Worm (Caenorhabditis elegans) whole organism, young adult: ENCODE measurements around the gene cyp-43A1.

Experiments used
- B0019.2 ChIP-seq: fragments of 200-800 bp; sonication (Bioruptor generic); conservative IDR thresholded peaks from 2 replicates; pipeline ENCODE4 v1.3.6; 2022; ENCODE audit warnings: missing genetic modification reagents, missing genetic modification characterization, missing compliant biosample characterization
- B0035.1 ChIP-seq: sonication (generic microtip); optimal IDR thresholded peaks from 2 replicates; lab custom pipeline; 2016; ENCODE audit warnings: missing genetic modification characterization, mild to moderate bottlenecking, missing compliant biosample characterization, missing genotype, missing genetic modification reagents
- B0261.1 ChIP-seq: sonication (generic microtip); optimal IDR thresholded peaks from 2 replicates; lab custom pipeline; 2016; ENCODE audit warnings: mild to moderate bottlenecking, missing genetic modification characterization, moderate library complexity, missing compliant biosample characterization
- C06A6.2 ChIP-seq: fragments of 200-800 bp; sonication (Bioruptor generic); conservative IDR thresholded peaks from 2 replicates; pipeline ENCODE4 v1.3.6; 2022; ENCODE audit warnings: missing genetic modification characterization, missing compliant biosample characterization
- C17E4.6 ChIP-seq: fragments of 200-800 bp; sonication (Bioruptor generic); IDR thresholded peaks from 2 replicates; pipeline ENCODE4 v1.3.6; 2022; ENCODE audit warnings: missing genetic modification reagents, missing genetic modification characterization, missing compliant biosample characterization
- F23B12.7 ChIP-seq: sonication (generic microtip); optimal IDR thresholded peaks from 2 replicates; lab custom pipeline; 2017; ENCODE audit warnings: missing genetic modification characterization, mild to moderate bottlenecking, missing compliant biosample characterization, antibody characterized with exemption, moderate library complexity; ENCODE audit not compliant: insufficient read depth
- F33H1.4 ChIP-seq: fragments of 200-800 bp; sonication (Bioruptor generic); IDR thresholded peaks from 2 replicates; pipeline ENCODE4 v1.3.6; 2022; ENCODE audit warnings: missing genetic modification reagents, missing genetic modification characterization, missing compliant biosample characterization
- F57A8.1 ChIP-seq: fragments of 200-800 bp; sonication (Bioruptor generic); optimal IDR thresholded peaks from 2 replicates; lab custom pipeline; 2018; ENCODE audit warnings: mild to moderate bottlenecking, missing genetic modification characterization, moderate library complexity, missing compliant biosample characterization
- F57C9.4 ChIP-seq: sonication (generic microtip); optimal IDR thresholded peaks from 2 replicates; lab custom pipeline; 2017; ENCODE audit warnings: mild to moderate bottlenecking, missing genetic modification characterization, missing compliant biosample characterization
- T26A5.8 ChIP-seq: sonication (generic microtip); optimal IDR thresholded peaks from 2 replicates; lab custom pipeline; 2016; ENCODE audit warnings: missing genetic modification characterization, missing compliant biosample characterization
- Y79H2A.3 ChIP-seq: fragments of 200-800 bp; sonication (Bioruptor generic); conservative IDR thresholded peaks from 2 replicates; pipeline ENCODE4 v1.3.6; 2022; ENCODE audit warnings: missing genetic modification reagents, missing genetic modification characterization, missing compliant biosample characterization
- Y95B8A.8 ChIP-seq: fragments of 200-800 bp; sonication (Bioruptor generic); IDR thresholded peaks from 2 replicates; pipeline ENCODE4 v1.3.6; 2022; ENCODE audit warnings: missing genetic modification reagents, missing genetic modification characterization, missing compliant biosample characterization
- ZK185.1 ChIP-seq: sonication (generic microtip); optimal IDR thresholded peaks from 2 replicates; lab custom pipeline; 2016; ENCODE audit warnings: mild to moderate bottlenecking, missing genetic modification characterization, missing compliant biosample characterization; ENCODE audit not compliant: poor library complexity, severe bottlenecking
- atf-7 ChIP-seq: sonication (generic microtip); optimal IDR thresholded peaks from 2 replicates; lab custom pipeline; 2017; ENCODE audit warnings: mild to moderate bottlenecking, missing genetic modification characterization, missing compliant biosample characterization
- bed-2 ChIP-seq: fragments of 200-800 bp; sonication (Bioruptor generic); IDR thresholded peaks from 2 replicates; pipeline ENCODE4 v1.3.6; 2022; ENCODE audit warnings: missing genetic modification reagents, missing genetic modification characterization, missing compliant biosample characterization
- ceh-27 ChIP-seq: fragments of 200-800 bp; sonication (Bioruptor generic); optimal IDR thresholded peaks from 2 replicates; lab custom pipeline; 2018; ENCODE audit warnings: mild to moderate bottlenecking, missing genetic modification characterization, moderate library complexity, missing compliant biosample characterization
- ceh-58 ChIP-seq: fragments of 200-800 bp; sonication (Bioruptor generic); IDR thresholded peaks from 2 replicates; pipeline ENCODE4 v1.3.6; 2022; ENCODE audit warnings: missing genetic modification characterization, missing compliant biosample characterization
- ceh-79 ChIP-seq: sonication (generic microtip); optimal IDR thresholded peaks from 2 replicates; lab custom pipeline; 2017; ENCODE audit warnings: mild to moderate bottlenecking, missing genetic modification characterization, missing compliant biosample characterization
- die-1 ChIP-seq: sonication (generic microtip); optimal IDR thresholded peaks from 2 replicates; lab custom pipeline; 2016; ENCODE audit warnings: missing genotype, mild to moderate bottlenecking, missing genetic modification characterization, missing compliant biosample characterization
- dox-1 ChIP-seq: fragments of 200-800 bp; sonication (Bioruptor generic); IDR thresholded peaks from 2 replicates; pipeline ENCODE4 v1.3.6; 2022; ENCODE audit warnings: missing genetic modification reagents, missing genetic modification characterization, missing compliant biosample characterization
- egrh-3 ChIP-seq: fragments of 200-800 bp; sonication (Bioruptor generic); IDR thresholded peaks from 2 replicates; pipeline ENCODE4 v1.3.6; 2022; ENCODE audit warnings: missing genetic modification reagents, missing genetic modification characterization, missing compliant biosample characterization
- gei-17 ChIP-seq: fragments of 200-800 bp; sonication (Bioruptor generic); optimal IDR thresholded peaks from 2 replicates; lab custom pipeline; 2018; ENCODE audit warnings: mild to moderate bottlenecking, missing genetic modification characterization, missing compliant biosample characterization
- him-1 ChIP-seq: sonication (generic microtip); optimal IDR thresholded peaks from 2 replicates; lab custom pipeline; 2016; ENCODE audit warnings: missing genotype, missing genetic modification reagents, missing genetic modification characterization, missing compliant biosample characterization
- hmg-1.2 ChIP-seq: fragments of 200-800 bp; sonication (Bioruptor generic); IDR thresholded peaks from 2 replicates; pipeline ENCODE4 v1.3.6; 2022; ENCODE audit warnings: missing genetic modification reagents, missing genetic modification characterization, missing compliant biosample characterization
- hmg-20 ChIP-seq: fragments of 200-800 bp; sonication (Bioruptor generic); IDR thresholded peaks from 2 replicates; pipeline ENCODE4 v1.3.6; 2022; ENCODE audit warnings: missing genetic modification reagents, missing genetic modification characterization, missing compliant biosample characterization
- let-607 ChIP-seq, 2 experiments: fragments of 200-800 bp in 1 of 2; sonication (Bioruptor generic) in 1 of 2; sonication (generic microtip) in 1 of 2; optimal IDR thresholded peaks; 2 replicates each; lab custom pipeline; 2016 to 2018; ENCODE audit warnings: mild to moderate bottlenecking in 2 of 2, missing compliant biosample characterization in 2 of 2, missing genetic modification characterization in 2 of 2, moderate library complexity in 2 of 2, missing genotype in 1 of 2
- lir-1 ChIP-seq: fragments of 200-800 bp; sonication (Bioruptor generic); conservative IDR thresholded peaks from 2 replicates; pipeline ENCODE4 v1.3.6; 2022; ENCODE audit warnings: missing genetic modification reagents, missing genetic modification characterization, missing compliant biosample characterization
- madf-10 ChIP-seq: sonication (generic microtip); optimal IDR thresholded peaks from 2 replicates; lab custom pipeline; 2016; ENCODE audit warnings: mild to moderate bottlenecking, missing genetic modification characterization, missing compliant biosample characterization
- madf-8 ChIP-seq: fragments of 200-800 bp; sonication (Bioruptor generic); conservative IDR thresholded peaks from 2 replicates; pipeline ENCODE4 v1.3.6; 2022; ENCODE audit warnings: missing genetic modification reagents, missing genetic modification characterization, missing compliant biosample characterization
- mcd-1 ChIP-seq: fragments of 200-800 bp; sonication (Bioruptor generic); IDR thresholded peaks from 2 replicates; pipeline ENCODE4 v1.3.6; 2022; ENCODE audit warnings: missing genetic modification reagents, missing genetic modification characterization, missing compliant biosample characterization
- nfya-1 ChIP-seq: sonication (generic microtip); optimal IDR thresholded peaks from 2 replicates; lab custom pipeline; 2017; ENCODE audit warnings: antibody characterized with exemption, missing compliant biosample characterization, missing genetic modification characterization, borderline replicate concordance; ENCODE audit not compliant: insufficient read depth
- nfya-2 ChIP-seq: fragments of 200-800 bp; sonication (Bioruptor generic); IDR thresholded peaks from 2 replicates; pipeline ENCODE4 v1.3.6; 2022; ENCODE audit warnings: missing genetic modification reagents, missing genetic modification characterization, missing compliant biosample characterization
- nhr-80 ChIP-seq: sonication (generic microtip); optimal IDR thresholded peaks from 2 replicates; lab custom pipeline; 2016; ENCODE audit warnings: missing genetic modification characterization, missing compliant biosample characterization
- nhr-90 ChIP-seq: sonication (generic microtip); optimal IDR thresholded peaks from 2 replicates; lab custom pipeline; 2016; ENCODE audit warnings: missing genotype, mild to moderate bottlenecking, missing genetic modification characterization, missing compliant biosample characterization
- pha-4 ChIP-seq: fragments of 150-350 bp; sonication (generic microtip); optimal IDR thresholded peaks from 2 replicates; lab custom pipeline; 2014; ENCODE audit warnings: missing biosample characterization, missing genetic modification reagents, missing genetic modification characterization
- zfh-2 ChIP-seq: fragments of 200-800 bp; sonication (Bioruptor generic); conservative IDR thresholded peaks from 2 replicates; pipeline ENCODE4 v1.3.6; 2022; ENCODE audit warnings: missing genetic modification reagents, missing genetic modification characterization, missing compliant biosample characterization
- ztf-26 ChIP-seq: sonication (generic microtip); optimal IDR thresholded peaks from 2 replicates; lab custom pipeline; 2017; ENCODE audit warnings: missing genetic modification characterization, missing compliant biosample characterization
- ztf-6 ChIP-seq: fragments of 200-800 bp; sonication (Bioruptor generic); IDR thresholded peaks from 2 replicates; pipeline ENCODE4 v1.3.6; 2022; ENCODE audit warnings: missing genetic modification reagents, missing genetic modification characterization, missing compliant biosample characterization

Gene cyp-43A1

DNA sequence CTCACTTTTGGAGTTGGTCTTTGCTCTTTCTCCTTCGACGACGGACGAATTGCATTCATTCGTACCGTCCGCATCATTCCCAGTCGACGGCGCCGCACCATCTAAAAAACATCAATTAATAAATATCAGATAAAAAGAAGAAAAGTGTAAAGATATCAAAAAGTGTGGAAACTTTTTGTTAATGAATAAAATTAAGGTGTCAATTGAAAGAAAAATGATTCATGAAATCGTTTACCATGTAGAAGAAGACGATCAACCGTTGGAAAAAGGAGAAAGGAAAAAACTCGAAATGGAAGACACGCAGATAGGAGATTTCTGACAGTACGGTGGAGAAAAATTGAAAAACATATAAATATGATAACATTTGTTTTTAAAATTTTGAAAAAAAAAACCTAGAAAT lies 34.2 kb upstream of the cyp-43A1 start, which contains the start of gene set-19:
Gene set-19, minus strand, starts transcription at position 101 of the 400 bp plus-strand sequence.
- TF ChIP-seq Y95B8A.8 (GFP tag; lab: Robert Waterston, UW), result no peak
- no peak for TF ChIP-seq F57C9.4 (tag; lab: Kevin White, UChicago)
- TF ChIP-seq F33H1.4 (GFP tag; lab: Robert Waterston, UW), result no peak
- no peak for TF ChIP-seq him-1 (tag; lab: Kevin White, UChicago)
- no peak for TF ChIP-seq B0261.1
- no peak for TF ChIP-seq egrh-3 (GFP tag; lab: Robert Waterston, UW)
- TF ChIP-seq nhr-90 (tag; lab: Kevin White, UChicago), result no peak
- TF ChIP-seq ztf-26, result no peak
- no peak for TF ChIP-seq ceh-79 (tag; lab: Kevin White, UChicago)
- no peak for TF ChIP-seq C17E4.6 (GFP tag; lab: Robert Waterston, UW)
- TF ChIP-seq T26A5.8 (tag; lab: Kevin White, UChicago), result no peak
- no peak for TF ChIP-seq ztf-6 (GFP tag; lab: Robert Waterston, UW)
- TF ChIP-seq gei-17 (GFP tag; lab: Kevin White, UChicago), result no peak
- no peak for TF ChIP-seq C06A6.2
- TF ChIP-seq madf-8, result no peak
- no peak for TF ChIP-seq let-607 (tag; optimal IDR thresholded peaks at IDR 0.05; lab: Kevin White, UChicago)

DNA sequence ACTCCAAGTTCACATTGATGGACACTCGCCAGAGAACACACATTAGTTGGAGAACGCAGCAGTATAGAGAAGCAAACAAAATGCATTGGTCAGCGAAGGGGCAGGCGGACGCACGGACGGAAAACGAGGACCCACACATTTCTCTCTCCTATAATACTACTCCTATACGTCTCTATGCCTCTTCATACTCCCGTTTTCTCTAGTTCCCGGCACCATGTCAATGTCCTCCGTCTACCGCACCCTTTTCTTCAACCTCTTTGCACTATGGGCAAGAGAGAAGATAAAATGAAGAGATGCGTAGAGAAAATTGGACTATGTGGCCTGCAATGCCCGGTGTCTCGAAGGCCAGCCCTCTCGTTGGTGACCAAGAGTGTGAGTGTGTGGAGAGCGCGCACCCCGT lies 28.3 kb upstream of the cyp-43A1 start, which contains the start of gene set-20:
Gene set-20, minus strand, starts transcription at position 94 of the 400 bp plus-strand sequence.
- TF ChIP-seq nfya-2 (GFP tag; lab: Robert Waterston, UW) (no peak), B0035.1 (tag; lab: Kevin White, UChicago) (no peak), zfh-2 (GFP tag; lab: Robert Waterston, UW) (peak; percentile 65), nfya-1 (tag; lab: Kevin White, UChicago) (no peak), ceh-27 (peak; percentile 23), dox-1 (peak; percentile 70), atf-7 (tag; lab: Kevin White, UChicago) (no peak), nhr-90 (tag; lab: Kevin White, UChicago) (no peak), F57A8.1 (GFP tag; lab: Kevin White, UChicago) (no peak), hmg-1.2 (0 out of 2 replicates have a peak, but pooled peaks have one; percentile 48), hmg-20 (GFP tag; lab: Robert Waterston, UW) (no peak), T26A5.8 (tag; lab: Kevin White, UChicago) (no peak), pha-4 (tag; lab: Kevin White, UChicago) (no peak), nhr-80 (tag; lab: Kevin White, UChicago) (peak; percentile 44), B0019.2 (GFP tag; lab: Robert Waterston, UW) (no peak), mcd-1 (no peak), F23B12.7 (tag; lab: Kevin White, UChicago) (peak; percentile 26), lir-1 (GFP tag; lab: Robert Waterston, UW) (no peak), ZK185.1 (no peak), bed-2 (no peak), ceh-58 (GFP tag; lab: Robert Waterston, UW) (no peak), Y79H2A.3 (GFP tag; lab: Robert Waterston, UW) (no peak), gei-17 (GFP tag; lab: Kevin White, UChicago) (no peak), die-1 (tag; lab: Kevin White, UChicago) (peak; percentile 1), madf-10 (no peak), F33H1.4 (GFP tag; lab: Robert Waterston, UW) (no peak)
